Worm (Caenorhabditis elegans) whole organism, young adult: ENCODE results near the gene trpp-9.

Experiments
- B0336.3 ChIP-seq: fragments of 200-800 bp; sonication (Bioruptor generic); IDR thresholded peaks from 2 replicates; pipeline ENCODE4 v1.3.6; 2022; ENCODE audit warnings: missing genetic modification characterization, missing compliant biosample characterization
- F10E7.11 ChIP-seq: sonication (generic microtip); optimal IDR thresholded peaks from 2 replicates; lab custom pipeline; 2017; ENCODE audit warnings: mild to moderate bottlenecking, missing genetic modification characterization, moderate library complexity, missing compliant biosample characterization
- F23B12.7 ChIP-seq: sonication (generic microtip); optimal IDR thresholded peaks from 2 replicates; lab custom pipeline; 2017; ENCODE audit warnings: missing genetic modification characterization, mild to moderate bottlenecking, missing compliant biosample characterization, antibody characterized with exemption, moderate library complexity; ENCODE audit not compliant: insufficient read depth
- F33H1.4 ChIP-seq: fragments of 200-800 bp; sonication (Bioruptor generic); IDR thresholded peaks from 2 replicates; pipeline ENCODE4 v1.3.6; 2022; ENCODE audit warnings: missing genetic modification reagents, missing genetic modification characterization, missing compliant biosample characterization
- F37B4.10 ChIP-seq: fragments of 200-800 bp; sonication (Bioruptor generic); IDR thresholded peaks from 2 replicates; pipeline ENCODE4 v1.3.6; 2022; ENCODE audit warnings: missing genetic modification characterization, missing compliant biosample characterization
- F55B11.4 ChIP-seq: sonication (generic microtip); optimal IDR thresholded peaks from 2 replicates; lab custom pipeline; 2016; ENCODE audit warnings: missing compliant biosample characterization, missing genetic modification characterization, borderline replicate concordance; ENCODE audit not compliant: insufficient read depth
- F57C9.4 ChIP-seq: sonication (generic microtip); optimal IDR thresholded peaks from 2 replicates; lab custom pipeline; 2017; ENCODE audit warnings: mild to moderate bottlenecking, missing genetic modification characterization, missing compliant biosample characterization
- T07F8.4 ChIP-seq: sonication (generic microtip); optimal IDR thresholded peaks from 2 replicates; lab custom pipeline; 2016; ENCODE audit warnings: mild to moderate bottlenecking, missing genetic modification characterization, moderate library complexity, missing compliant biosample characterization
- Y67H2A.10 ChIP-seq: fragments of 200-800 bp; sonication (Bioruptor generic); conservative IDR thresholded peaks from 2 replicates; pipeline ENCODE4 v1.3.6; 2022; ENCODE audit warnings: missing genetic modification reagents, missing genetic modification characterization, missing compliant biosample characterization
- ZK185.1 ChIP-seq: sonication (generic microtip); optimal IDR thresholded peaks from 2 replicates; lab custom pipeline; 2016; ENCODE audit warnings: mild to moderate bottlenecking, missing genetic modification characterization, missing compliant biosample characterization; ENCODE audit not compliant: poor library complexity, severe bottlenecking
- atf-7 ChIP-seq: sonication (generic microtip); optimal IDR thresholded peaks from 2 replicates; lab custom pipeline; 2017; ENCODE audit warnings: mild to moderate bottlenecking, missing genetic modification characterization, missing compliant biosample characterization
- ccch-3 ChIP-seq: fragments of 200-800 bp; sonication (Bioruptor generic); optimal IDR thresholded peaks from 2 replicates; lab custom pipeline; 2018; ENCODE audit warnings: mild to moderate bottlenecking, missing genetic modification characterization, missing compliant biosample characterization
- ceh-91 ChIP-seq: fragments of 200-800 bp; sonication (Bioruptor generic); IDR thresholded peaks from 2 replicates; pipeline ENCODE4 v1.3.6; 2022; ENCODE audit warnings: missing genetic modification reagents, missing genetic modification characterization, missing compliant biosample characterization
- chd-7 ChIP-seq: sonication (generic microtip); optimal IDR thresholded peaks from 2 replicates; lab custom pipeline; 2016; ENCODE audit warnings: mild to moderate bottlenecking, missing genetic modification characterization, moderate library complexity, missing compliant biosample characterization
- die-1 ChIP-seq: sonication (generic microtip); optimal IDR thresholded peaks from 2 replicates; lab custom pipeline; 2016; ENCODE audit warnings: missing genotype, mild to moderate bottlenecking, missing genetic modification characterization, missing compliant biosample characterization
- dpff-1 ChIP-seq: sonication (generic microtip); optimal IDR thresholded peaks from 2 replicates; lab custom pipeline; 2017; ENCODE audit warnings: mild to moderate bottlenecking, missing genetic modification characterization, missing compliant biosample characterization
- dpl-1 ChIP-seq: fragments of 150-350 bp; optimal IDR thresholded peaks from 2 replicates; lab custom pipeline; 2014; ENCODE audit warnings: missing biosample characterization, missing genetic modification reagents, missing genetic modification characterization
- efl-1 ChIP-seq: fragments of 150-350 bp; optimal IDR thresholded peaks from 2 replicates; lab custom pipeline; 2014; ENCODE audit warnings: missing biosample characterization, missing genetic modification reagents, missing genetic modification characterization
- egrh-3 ChIP-seq: fragments of 200-800 bp; sonication (Bioruptor generic); IDR thresholded peaks from 2 replicates; pipeline ENCODE4 v1.3.6; 2022; ENCODE audit warnings: missing genetic modification reagents, missing genetic modification characterization, missing compliant biosample characterization
- ekl-4 ChIP-seq: fragments of 200-800 bp; sonication (Bioruptor generic); IDR thresholded peaks from 2 replicates; pipeline ENCODE4 v1.3.6; 2022; ENCODE audit warnings: missing genetic modification reagents, missing genetic modification characterization, missing compliant biosample characterization
- fkh-3 ChIP-seq: sonication (generic microtip); optimal IDR thresholded peaks from 2 replicates; lab custom pipeline; 2016; ENCODE audit warnings: mild to moderate bottlenecking, missing genetic modification characterization, missing compliant biosample characterization
- him-1 ChIP-seq: sonication (generic microtip); optimal IDR thresholded peaks from 2 replicates; lab custom pipeline; 2016; ENCODE audit warnings: missing genotype, missing genetic modification reagents, missing genetic modification characterization, missing compliant biosample characterization
- hsf-1 ChIP-seq: fragments of 200-800 bp; sonication (Bioruptor generic); IDR thresholded peaks from 2 replicates; pipeline ENCODE4 v1.3.6; 2022; ENCODE audit warnings: missing genetic modification reagents, missing genetic modification characterization, missing compliant biosample characterization
- lin-26 ChIP-seq: fragments of 200-800 bp; sonication (Bioruptor generic); IDR thresholded peaks from 2 replicates; pipeline ENCODE4 v1.3.6; 2022; ENCODE audit warnings: missing genetic modification reagents, missing genetic modification characterization, missing compliant biosample characterization
- lin-35 ChIP-seq, 3 experiments: fragments of 150-350 bp in 2 of 3; sonication (generic microtip) in 1 of 3; optimal IDR thresholded peaks; 2 replicates each; lab custom pipeline; 2014 to 2018; ENCODE audit warnings: missing biosample characterization in 3 of 3, missing genetic modification characterization in 3 of 3, missing genetic modification reagents in 3 of 3
- mel-28 ChIP-seq: sonication (generic microtip); optimal IDR thresholded peaks from 2 replicates; lab custom pipeline; 2016; ENCODE audit warnings: borderline replicate concordance, mild to moderate bottlenecking, missing genetic modification characterization, missing compliant biosample characterization
- mes-4 ChIP-seq: sonication (generic microtip); optimal IDR thresholded peaks from 2 replicates; lab custom pipeline; 2016; ENCODE audit warnings: missing genotype, missing genetic modification characterization, missing compliant biosample characterization
- nfya-1 ChIP-seq: sonication (generic microtip); optimal IDR thresholded peaks from 2 replicates; lab custom pipeline; 2017; ENCODE audit warnings: antibody characterized with exemption, missing compliant biosample characterization, missing genetic modification characterization, borderline replicate concordance; ENCODE audit not compliant: insufficient read depth
- nhr-80 ChIP-seq: sonication (generic microtip); optimal IDR thresholded peaks from 2 replicates; lab custom pipeline; 2016; ENCODE audit warnings: missing genetic modification characterization, missing compliant biosample characterization
- pha-4 ChIP-seq: fragments of 150-350 bp; sonication (generic microtip); optimal IDR thresholded peaks from 2 replicates; lab custom pipeline; 2014; ENCODE audit warnings: missing biosample characterization, missing genetic modification reagents, missing genetic modification characterization
- rcor-1 ChIP-seq: fragments of 200-800 bp; sonication (Bioruptor generic); IDR thresholded peaks from 2 replicates; pipeline ENCODE4 v1.3.6; 2022; ENCODE audit warnings: missing genetic modification reagents, missing genetic modification characterization, missing compliant biosample characterization
- snpc-1.3 ChIP-seq: sonication (generic microtip); optimal IDR thresholded peaks from 2 replicates; lab custom pipeline; 2017; ENCODE audit warnings: missing genetic modification characterization, mild to moderate bottlenecking, missing compliant biosample characterization, antibody characterized with exemption, moderate library complexity, missing genotype, missing genetic modification reagents; ENCODE audit not compliant: insufficient read depth
- tbx-9 ChIP-seq: sonication (generic microtip); optimal IDR thresholded peaks from 2 replicates; lab custom pipeline; 2016; ENCODE audit warnings: borderline replicate concordance, missing genetic modification characterization, inconsistent platforms, missing compliant biosample characterization
- unc-130 ChIP-seq: sonication (generic microtip); optimal IDR thresholded peaks from 2 replicates; lab custom pipeline; 2016; ENCODE audit warnings: missing genetic modification reagents, missing genetic modification characterization, missing compliant biosample characterization
- ztf-22 ChIP-seq: fragments of 200-800 bp; sonication (Bioruptor generic); optimal IDR thresholded peaks from 2 replicates; lab custom pipeline; 2018; ENCODE audit warnings: mild to moderate bottlenecking, missing genetic modification characterization, moderate library complexity, missing compliant biosample characterization
- ztf-25 ChIP-seq: fragments of 200-800 bp; sonication (Bioruptor generic); IDR thresholded peaks from 2 replicates; pipeline ENCODE4 v1.3.6; 2022; ENCODE audit warnings: missing genetic modification reagents, missing genetic modification characterization, missing compliant biosample characterization
- ztf-28 ChIP-seq: fragments of 200-800 bp; sonication (Bioruptor generic); IDR thresholded peaks from 2 replicates; pipeline ENCODE4 v1.3.6; 2022; ENCODE audit warnings: missing genetic modification reagents, missing genetic modification characterization, missing compliant biosample characterization
- ztf-3 ChIP-seq: fragments of 200-800 bp; sonication (Bioruptor generic); optimal IDR thresholded peaks from 2 replicates; lab custom pipeline; 2018; ENCODE audit warnings: mild to moderate bottlenecking, missing genetic modification characterization, missing compliant biosample characterization

The trpp-9 gene

ce11 chrX:11551808-11552207, 11.9 kb upstream of the trpp-9 start:
- no peak for TF ChIP-seq Y67H2A.10 (GFP tag; lab: Robert Waterston, UW)
- no peak for TF ChIP-seq ztf-22 (GFP tag; lab: Kevin White, UChicago)
- TF ChIP-seq F33H1.4 = no peak
- TF ChIP-seq T07F8.4 = no peak
- no peak for TF ChIP-seq dpff-1
- TF ChIP-seq ccch-3 = no peak
- no peak for TF ChIP-seq egrh-3 (GFP tag; lab: Robert Waterston, UW)
- TF ChIP-seq pha-4 (tag; lab: Kevin White, UChicago) = no peak
- no peak for TF ChIP-seq tbx-9
- TF ChIP-seq F23B12.7 (tag; lab: Kevin White, UChicago) = no peak
- TF ChIP-seq F37B4.10 (GFP tag; lab: Robert Waterston, UW) = no peak
- no peak for TF ChIP-seq mes-4
- no peak for TF ChIP-seq die-1 (tag; lab: Kevin White, UChicago)

- no peak for TF ChIP-seq mes-4
- no peak for TF ChIP-seq egrh-3 (GFP tag; lab: Robert Waterston, UW)
- no peak for TF ChIP-seq mel-28 (tag; lab: Kevin White, UChicago)
- no peak for TF ChIP-seq ztf-28 (GFP tag; lab: Robert Waterston, UW)
- no peak for TF ChIP-seq nfya-1 (tag; lab: Kevin White, UChicago)
- TF ChIP-seq ztf-25 (GFP tag; lab: Robert Waterston, UW) = no peak
- no peak for TF ChIP-seq ceh-91 (GFP tag; lab: Robert Waterston, UW)
- TF ChIP-seq snpc-1.3 (tag; lab: Kevin White, UChicago) = no peak
- no peak for TF ChIP-seq atf-7 (tag; lab: Kevin White, UChicago)
- TF ChIP-seq lin-26 (GFP tag; lab: Robert Waterston, UW) = no peak
- TF ChIP-seq ztf-3 (GFP tag; lab: Kevin White, UChicago) = no peak
- no peak for TF ChIP-seq F10E7.11 (tag; lab: Kevin White, UChicago)
- no peak for TF ChIP-seq fkh-3 (tag; lab: Kevin White, UChicago)
- no peak for TF ChIP-seq B0336.3
- no peak for TF ChIP-seq efl-1 (GFP tag; lab: Kevin White, UChicago)
- TF ChIP-seq unc-130 (GFP tag; lab: Kevin White, UChicago) = no peak
- TF ChIP-seq chd-7 (tag; lab: Kevin White, UChicago) = no peak
- TF ChIP-seq, all 124 proteins: peak for 0
Measured at ce11 chrX:11552879-11553278, 10.8 kb upstream of the trpp-9 start.

- TF ChIP-seq rcor-1 (GFP tag; lab: Robert Waterston, UW) (no peak), F23B12.7 (tag; lab: Kevin White, UChicago) (no peak), ekl-4 (GFP tag; lab: Robert Waterston, UW) (no peak), nhr-80 (tag; lab: Kevin White, UChicago) (peak; percentile 42), hsf-1 (GFP tag; lab: Robert Waterston, UW) (no peak), dpl-1 (GFP tag; lab: Kevin White, UChicago) (no peak)
Measured at ce11 chrX:11554522-11554921, 9.2 kb upstream of the trpp-9 start.

- no peak for TF ChIP-seq him-1 (tag; lab: Kevin White, UChicago)
- TF ChIP-seq lin-35 (GFP tag; optimal IDR thresholded peaks at IDR 0.05; lab: Kevin White, UChicago) = no peak
- TF ChIP-seq ZK185.1 (tag; lab: Kevin White, UChicago) = no peak
- no peak for TF ChIP-seq F57C9.4
- TF ChIP-seq F55B11.4 = no peak
Measured at ce11 chrX:11555046-11555445, 8.7 kb upstream of the trpp-9 start.
